In genomic region chrV:13497322-13497847, ce11 we compare ENCODE assay signal across 6 worm cellular contexts.
A peak's percentile ranks its signal among the peaks of the same experiment; 100 is the strongest.
TF ChIP-seq lines count a peak whose summit lies in the region.

TSS of gene eea-1 (minus strand) at chrV:13497372.
TSS of gene gut-2 (plus strand) at chrV:13497690.

TF ChIP-seq in whole organism, L1 larva, 84 proteins besides CTCF, POLR2A, EP300 and RAD21 (continued from another document and continues in another):
- TF ChIP-seq ztf-4 (tag; optimal IDR thresholded peaks at IDR 0.05; lab: Kevin White, UChicago) (peak; percentile 54), ces-1 (GFP tag; optimal IDR thresholded peaks at IDR 0.05; lab: Kevin White, UChicago) (no peak), efl-1 (optimal IDR thresholded peaks at IDR 0.05; lab: Kevin White, UChicago) (peak; percentile 67 to 76), efl-1 (GFP tag; optimal IDR thresholded peaks at IDR 0.05 in 1 of 2; lab: Kevin White, UChicago) (peak; percentile 71 to 91), nhr-77 (tag; optimal IDR thresholded peaks at IDR 0.05; lab: Kevin White, UChicago) (peak; percentile 51), isw-1 (GFP tag; IDR thresholded peaks at IDR 0.05; lab: Robert Waterston, UW) (peak; percentile 22; the same call in 1 of the 2 replicates), nhr-90 (tag; optimal IDR thresholded peaks at IDR 0.05; lab: Kevin White, UChicago; ENCODE audit: poor library complexity) (peak; percentile 66), C16A3.4 (tag; optimal IDR thresholded peaks at IDR 0.05; lab: Kevin White, UChicago) (peak; percentile 77), lin-35 (GFP tag; optimal IDR thresholded peaks at IDR 0.05; lab: Kevin White, UChicago) (peak; percentile 63 to 77), xbp-1 (tag; optimal IDR thresholded peaks at IDR 0.05; lab: Kevin White, UChicago) (peak; percentile 55), mef-2 (tag; optimal IDR thresholded peaks at IDR 0.05; lab: Kevin White, UChicago) (no peak), ceh-90 (tag; optimal IDR thresholded peaks at IDR 0.05; lab: Kevin White, UChicago) (no peak), dsc-1 (tag; optimal IDR thresholded peaks at IDR 0.05; lab: Kevin White, UChicago) (peak; percentile 44), snu-23 (GFP tag; optimal IDR thresholded peaks at IDR 0.05; lab: Kevin White, UChicago) (peak; percentile 88), unc-86 (tag; optimal IDR thresholded peaks at IDR 0.05; lab: Kevin White, UChicago) (no peak), egl-13 (tag; optimal IDR thresholded peaks at IDR 0.05; lab: Kevin White, UChicago) (no peak), zip-4 (GFP tag; optimal IDR thresholded peaks at IDR 0.05; lab: Kevin White, UChicago) (no peak), ama-1 (optimal IDR thresholded peaks at IDR 0.05; lab: Kevin White, UChicago) (peak; percentile 59), skn-1 (tag; optimal IDR thresholded peaks at IDR 0.05; lab: Kevin White, UChicago) (peak; percentile 51), elt-2 (tag; optimal IDR thresholded peaks at IDR 0.05; lab: Kevin White, UChicago) (no peak), nhr-47 (tag; optimal IDR thresholded peaks at IDR 0.05; lab: Kevin White, UChicago) (peak; percentile 69), nhr-71 (tag; optimal IDR thresholded peaks at IDR 0.05; lab: Kevin White, UChicago) (peak; percentile 80)

TF ChIP-seq in whole organism, L2 larva, 48 proteins besides CTCF, POLR2A, EP300 and RAD21 (continued from another document and continues in another):
- TF ChIP-seq blmp-1 (tag; optimal IDR thresholded peaks at IDR 0.05; lab: Kevin White, UChicago; ENCODE audit: insufficient read depth) = no peak
- peak; percentile 42 for TF ChIP-seq gmeb-1 (tag; optimal IDR thresholded peaks at IDR 0.05; lab: Kevin White, UChicago)
- TF ChIP-seq nhr-21 (tag; optimal IDR thresholded peaks at IDR 0.05; lab: Kevin White, UChicago) = peak; percentile 72
- peak; percentile 76 for TF ChIP-seq sma-9 (GFP tag; optimal IDR thresholded peaks at IDR 0.05; lab: Kevin White, UChicago)
- TF ChIP-seq sma-9 (tag; optimal IDR thresholded peaks at IDR 0.05; lab: Kevin White, UChicago) = no peak
- no peak for TF ChIP-seq nhr-10 (tag; optimal IDR thresholded peaks at IDR 0.05; lab: Kevin White, UChicago)
- peak; percentile 56 for TF ChIP-seq fos-1 (tag; optimal IDR thresholded peaks at IDR 0.05; lab: Kevin White, UChicago)
- TF ChIP-seq unc-55 (GFP tag; optimal IDR thresholded peaks at IDR 0.05; lab: Kevin White, UChicago) = peak; percentile 72
- no peak for TF ChIP-seq elt-3 (tag; optimal IDR thresholded peaks at IDR 0.05; lab: Kevin White, UChicago)
- TF ChIP-seq peb-1 (tag; optimal IDR thresholded peaks at IDR 0.05; lab: Kevin White, UChicago) = no peak
- TF ChIP-seq Y55F3AM.14 (GFP tag; optimal IDR thresholded peaks at IDR 0.05; lab: Kevin White, UChicago) = no peak
- no peak for TF ChIP-seq nhr-11 (tag; optimal IDR thresholded peaks at IDR 0.05; lab: Kevin White, UChicago)
- peak; percentile 15 for TF ChIP-seq lin-11 (tag; optimal IDR thresholded peaks at IDR 0.05; lab: Kevin White, UChicago)
- peak; percentile 58 for TF ChIP-seq mab-5 (tag; optimal IDR thresholded peaks at IDR 0.05; lab: Kevin White, UChicago)
- no peak for TF ChIP-seq nhr-6 (tag; optimal IDR thresholded peaks at IDR 0.05; lab: Kevin White, UChicago)
- no peak for TF ChIP-seq dmd-4 (tag; optimal IDR thresholded peaks at IDR 0.05; lab: Kevin White, UChicago)
- TF ChIP-seq lin-13 (GFP tag; optimal IDR thresholded peaks at IDR 0.05; lab: Kevin White, UChicago) = peak; percentile 51
- no peak for TF ChIP-seq mbf-1 (tag; optimal IDR thresholded peaks at IDR 0.05; lab: Kevin White, UChicago)
- TF ChIP-seq lsy-2 (tag; optimal IDR thresholded peaks at IDR 0.05; lab: Kevin White, UChicago) = peak; percentile 29 to 76
- no peak for TF ChIP-seq ceh-82 (tag; optimal IDR thresholded peaks at IDR 0.05; lab: Kevin White, UChicago)
- TF ChIP-seq C34F6.9 (tag; optimal IDR thresholded peaks at IDR 0.05; lab: Kevin White, UChicago) = peak; percentile 86
- no peak for TF ChIP-seq lin-39 (tag; optimal IDR thresholded peaks at IDR 0.05; lab: Kevin White, UChicago)
- TF ChIP-seq ama-1 (optimal IDR thresholded peaks at IDR 0.05; lab: Kevin White, UChicago) = no peak

TF ChIP-seq in whole organism, L3 larva, 47 proteins besides CTCF, POLR2A, EP300 and RAD21 (continued from another document):
- TF ChIP-seq ceh-28 (tag; optimal IDR thresholded peaks at IDR 0.05; lab: Kevin White, UChicago) = peak; percentile 40
- peak; percentile 77 for TF ChIP-seq lin-15B (tag; optimal IDR thresholded peaks at IDR 0.05; lab: Kevin White, UChicago)
- no peak for TF ChIP-seq jun-1 (tag; optimal IDR thresholded peaks at IDR 0.05; lab: Kevin White, UChicago)
- TF ChIP-seq elt-2 (tag; optimal IDR thresholded peaks at IDR 0.05; lab: Kevin White, UChicago) = peak; percentile 14
- no peak for TF ChIP-seq mdl-1 (tag; optimal IDR thresholded peaks at IDR 0.05; lab: Kevin White, UChicago)
- TF ChIP-seq egl-5 (tag; optimal IDR thresholded peaks at IDR 0.05; lab: Kevin White, UChicago) = peak; percentile 60
- peak; percentile 19 for TF ChIP-seq ama-1 (optimal IDR thresholded peaks at IDR 0.05; lab: Kevin White, UChicago)
- TF ChIP-seq fos-1 (tag; optimal IDR thresholded peaks at IDR 0.05; lab: Kevin White, UChicago) = no peak
- TF ChIP-seq lin-39 (tag; optimal IDR thresholded peaks at IDR 0.05; lab: Kevin White, UChicago) = peak; percentile 8
- TF ChIP-seq nfya-1 (tag; optimal IDR thresholded peaks at IDR 0.05; lab: Kevin White, UChicago; ENCODE audit: insufficient read depth) = peak; percentile 69
- peak; percentile 73 for TF ChIP-seq nhr-25 (tag; optimal IDR thresholded peaks at IDR 0.05; lab: Kevin White, UChicago)

TF ChIP-seq in whole organism, L4 larva, 104 proteins besides CTCF, POLR2A, EP300 and RAD21 (continued from another document):
- TF ChIP-seq F49E8.2 (tag; optimal IDR thresholded peaks at IDR 0.05; lab: Kevin White, UChicago; ENCODE audit: borderline replicate concordance) (no peak), Y48G9A.11 (GFP tag; IDR thresholded peaks at IDR 0.05; lab: Robert Waterston, UW) (peak; percentile 98), dpl-1 (GFP tag; optimal IDR thresholded peaks at IDR 0.05; lab: Kevin White, UChicago) (peak; percentile 66), mep-1 (tag; optimal IDR thresholded peaks at IDR 0.05; lab: Kevin White, UChicago) (peak; percentile 67), vab-7 (GFP tag; IDR thresholded peaks at IDR 0.05; lab: Robert Waterston, UW) (no peak), Y75B8A.6 (GFP tag; IDR thresholded peaks at IDR 0.05; lab: Robert Waterston, UW) (no peak), rbr-2 (tag; optimal IDR thresholded peaks at IDR 0.05; lab: Kevin White, UChicago) (peak; percentile 36), ZK546.5 (tag; optimal IDR thresholded peaks at IDR 0.05; lab: Kevin White, UChicago) (no peak), lir-3 (tag; optimal IDR thresholded peaks at IDR 0.05; lab: Kevin White, UChicago) (no peak), mes-2 (tag; optimal IDR thresholded peaks at IDR 0.05; lab: Kevin White, UChicago; ENCODE audit: poor library complexity, severe bottlenecking) (peak; percentile 88), jun-1 (tag; optimal IDR thresholded peaks at IDR 0.05; lab: Kevin White, UChicago) (no peak), dmd-6 (GFP tag; IDR thresholded peaks at IDR 0.05; lab: Robert Waterston, UW) (no peak), skn-1 (tag; optimal IDR thresholded peaks at IDR 0.05; lab: Kevin White, UChicago) (no peak), hlh-11 (tag; optimal IDR thresholded peaks at IDR 0.05; lab: Kevin White, UChicago) (peak; percentile 54), unc-62 (GFP tag; optimal IDR thresholded peaks at IDR 0.05 in 1 of 2; lab: Kevin White, UChicago) (peak in 1 of 2 experiments; percentile 96), unc-62 (tag; optimal IDR thresholded peaks at IDR 0.05; lab: Kevin White, UChicago) (no peak), gei-8 (GFP tag; optimal IDR thresholded peaks at IDR 0.05; lab: Kevin White, UChicago) (no peak), mxl-3 (GFP tag; optimal IDR thresholded peaks at IDR 0.05; lab: Kevin White, UChicago) (peak; percentile 3), hlh-30 (tag; optimal IDR thresholded peaks at IDR 0.05; lab: Kevin White, UChicago; ENCODE audit: insufficient read depth) (peak; percentile 58), nhr-6 (tag; optimal IDR thresholded peaks at IDR 0.05; lab: Kevin White, UChicago) (peak; percentile 47)

TF ChIP-seq in whole organism, late embryonic, 69 proteins besides CTCF, POLR2A, EP300 and RAD21 (continued from another document):
- TF ChIP-seq pag-3 (tag; optimal IDR thresholded peaks at IDR 0.05; lab: Kevin White, UChicago; ENCODE audit: borderline replicate concordance) = no peak

TF ChIP-seq in whole organism, young adult, 124 proteins besides CTCF, POLR2A, EP300 and RAD21 (continued from another document):
- TF ChIP-seq tbp1 (GFP tag; optimal IDR thresholded peaks at IDR 0.05; lab: Kevin White, UChicago) (peak; percentile 7), dpl-1 (GFP tag; optimal IDR thresholded peaks at IDR 0.05; lab: Kevin White, UChicago) (no peak), sea-2 (GFP tag; IDR thresholded peaks at IDR 0.05; lab: Robert Waterston, UW) (no peak), dox-1 (GFP tag; IDR thresholded peaks at IDR 0.05; lab: Robert Waterston, UW) (peak; percentile 65; the same call in 1 of the 2 replicates), bed-2 (GFP tag; IDR thresholded peaks at IDR 0.05; lab: Robert Waterston, UW) (no peak), dpff-1 (tag; optimal IDR thresholded peaks at IDR 0.05; lab: Kevin White, UChicago) (no peak), snpc-4 (GFP tag; optimal IDR thresholded peaks at IDR 0.05; lab: Kevin White, UChicago) (no peak), snpc-4 (tag; optimal IDR thresholded peaks at IDR 0.05; lab: Kevin White, UChicago) (peak in 1 of 4 experiments; percentile 50), fkh-3 (tag; optimal IDR thresholded peaks at IDR 0.05; lab: Kevin White, UChicago) (no peak), tbx-9 (tag; optimal IDR thresholded peaks at IDR 0.05; lab: Kevin White, UChicago; ENCODE audit: borderline replicate concordance) (no peak), Y95B8A.8 (GFP tag; IDR thresholded peaks at IDR 0.05; lab: Robert Waterston, UW) (no peak), sdz-38 (tag; optimal IDR thresholded peaks at IDR 0.05; lab: Kevin White, UChicago) (no peak), hsf-1 (GFP tag; IDR thresholded peaks at IDR 0.05; lab: Robert Waterston, UW) (no peak), cebp-1 (GFP tag; IDR thresholded peaks at IDR 0.05; lab: Robert Waterston, UW) (no peak), cebp-1 (tag; optimal IDR thresholded peaks at IDR 0.05; lab: Kevin White, UChicago) (peak; percentile 7), madf-8 (GFP tag; conservative IDR thresholded peaks at IDR 0.05; lab: Robert Waterston, UW) (no peak), F22D6.2 (tag; optimal IDR thresholded peaks at IDR 0.05; lab: Kevin White, UChicago) (no peak), pha-4 (tag; optimal IDR thresholded peaks at IDR 0.05; lab: Kevin White, UChicago) (no peak), him-1 (tag; optimal IDR thresholded peaks at IDR 0.05; lab: Kevin White, UChicago) (no peak), K12H6.12 (tag; optimal IDR thresholded peaks at IDR 0.05; lab: Kevin White, UChicago) (peak; percentile 5)
